Worm (Caenorhabditis elegans) whole organism, early embryonic: Measurements from ENCODE around the gene srh-88.

Experiments
- F13C5.2 ChIP-seq: sonication (generic microtip); optimal IDR thresholded peaks from 2 replicates; lab custom pipeline; 2017; ENCODE audit warnings: mild to moderate bottlenecking, missing genetic modification characterization, inconsistent platforms, missing compliant biosample characterization
- aly-1 ChIP-seq: sonication (generic microtip); optimal IDR thresholded peaks from 2 replicates; lab custom pipeline; 2016; ENCODE audit warnings: missing genetic modification characterization, missing compliant biosample characterization
- ama-1 ChIP-seq: fragments of 150-350 bp; optimal IDR thresholded peaks from 2 replicates; lab custom pipeline; 2014
- ceh-13 ChIP-seq: fragments of 200-800 bp; sonication (Bioruptor generic); optimal IDR thresholded peaks from 2 replicates; lab custom pipeline; 2018; ENCODE audit warnings: mild to moderate bottlenecking, missing genetic modification characterization, missing compliant biosample characterization
- flt-1 ChIP-seq: fragments of 200-800 bp; sonication (Bioruptor generic); IDR thresholded peaks from 2 replicates; pipeline ENCODE4 v1.3.6; 2022; ENCODE audit warnings: missing genetic modification characterization, missing compliant biosample characterization
- tbx-11 ChIP-seq: fragments of 200-800 bp; sonication (Bioruptor generic); IDR thresholded peaks from 2 replicates; pipeline ENCODE4 v1.3.6; 2022; ENCODE audit warnings: missing genetic modification characterization, missing compliant biosample characterization

DNA sequence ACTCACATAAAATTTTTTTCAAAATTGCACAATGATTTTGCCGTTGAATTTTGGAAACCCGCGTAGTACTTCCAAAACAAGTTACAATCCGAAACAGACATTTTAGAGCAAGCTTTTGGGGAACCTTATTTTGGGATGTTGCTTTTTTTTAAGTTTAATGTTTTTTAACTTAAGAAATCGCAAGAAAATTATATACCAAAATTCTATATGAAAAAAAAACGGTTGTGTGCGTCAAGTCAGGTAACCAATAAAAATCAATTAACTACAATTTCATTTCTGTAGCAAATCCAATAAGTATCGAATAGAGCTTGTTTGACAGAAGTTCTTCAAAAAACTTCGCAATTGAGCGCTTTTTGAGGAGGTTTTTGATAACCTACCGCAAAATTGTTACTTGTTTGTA is 18.7 kb upstream of the srh-88 start, which contains the start of gene srw-117:
- TF ChIP-seq ama-1, result no peak
- TF ChIP-seq flt-1, result no peak
- no peak for TF ChIP-seq tbx-11 (GFP tag; lab: Robert Waterston, UW)
- no peak for TF ChIP-seq F13C5.2
- no peak for TF ChIP-seq ceh-13 (GFP tag; lab: Kevin White, UChicago)
- TF ChIP-seq aly-1 (tag; lab: Kevin White, UChicago), result no peak
